Fruit fly (Drosophila melanogaster) whole organism, pupa: ENCODE data around the gene Jon99Ciii.

Source experiments
- CG10348 ChIP-seq: fragments of 200-800 bp; sonication (Bioruptor generic); IDR thresholded peaks from 2 replicates; pipeline ENCODE4 v1.3.6; 2022; ENCODE audit warnings: missing biosample characterization, missing genetic modification characterization
- CG13204 ChIP-seq: fragments of 200-800 bp; sonication (Bioruptor generic); optimal IDR thresholded peaks from 2 replicates; lab custom pipeline; 2018; ENCODE audit warnings: missing biosample characterization, mild to moderate bottlenecking, missing genetic modification characterization, moderate library complexity
- CG15710 ChIP-seq: fragments of 200-800 bp; sonication (Bioruptor generic); optimal IDR thresholded peaks from 2 replicates; lab custom pipeline; 2018; ENCODE audit warnings: missing biosample characterization, mild to moderate bottlenecking, missing genetic modification characterization, moderate library complexity
- CG17806 ChIP-seq: fragments of 200-800 bp; sonication (Bioruptor generic); optimal IDR thresholded peaks from 2 replicates; lab custom pipeline; 2018; ENCODE audit warnings: missing biosample characterization, mild to moderate bottlenecking, missing genetic modification characterization, moderate library complexity
- CG34367 ChIP-seq: fragments of 200-800 bp; sonication (Bioruptor generic); optimal IDR thresholded peaks from 2 replicates; lab custom pipeline; 2018; ENCODE audit warnings: missing biosample characterization, mild to moderate bottlenecking, missing genetic modification characterization
- CG4496 ChIP-seq: fragments of 200-800 bp; sonication (Bioruptor generic); IDR thresholded peaks from 3 replicates; pipeline ENCODE4 v1.3.6; 2022; ENCODE audit warnings: missing biosample characterization, missing genetic modification characterization
- CG8301 ChIP-seq: fragments of 200-800 bp; sonication (Bioruptor generic); optimal IDR thresholded peaks from 2 replicates; lab custom pipeline; 2018; ENCODE audit warnings: missing biosample characterization, mild to moderate bottlenecking, missing genetic modification characterization
- CG9948 ChIP-seq: fragments of 200-800 bp; sonication (Bioruptor generic); optimal IDR thresholded peaks from 2 replicates; lab custom pipeline; 2018; ENCODE audit warnings: missing biosample characterization, mild to moderate bottlenecking, missing genetic modification characterization, moderate library complexity
- Ets98B ChIP-seq: fragments of 200-800 bp; sonication (Bioruptor generic); IDR thresholded peaks from 2 replicates; pipeline ENCODE4 v1.3.6; 2022; ENCODE audit warnings: missing biosample characterization, missing genetic modification characterization
- Pif1A ChIP-seq: fragments of 200-800 bp; sonication (Bioruptor generic); optimal IDR thresholded peaks from 3 replicates; lab custom pipeline; 2016; ENCODE audit warnings: missing biosample characterization, missing genetic modification characterization
- Pif1B ChIP-seq: fragments of 200-800 bp; sonication (Bioruptor generic); optimal IDR thresholded peaks from 3 replicates; lab custom pipeline; 2016; ENCODE audit warnings: missing biosample characterization, missing genetic modification characterization
- fd96Ca ChIP-seq: fragments of 200-800 bp; sonication (Bioruptor generic); IDR thresholded peaks from 3 replicates; pipeline ENCODE4 v1.3.6; 2022; ENCODE audit warnings: missing biosample characterization, missing genetic modification characterization
- gl ChIP-seq: fragments of 200-800 bp; sonication (Bioruptor generic); optimal IDR thresholded peaks from 2 replicates; lab custom pipeline; 2018; ENCODE audit warnings: missing biosample characterization, mild to moderate bottlenecking, missing genetic modification characterization

- TF ChIP-seq Pif1A (GFP tag; lab: Kevin White, UChicago): no peak
- no peak for TF ChIP-seq CG13204 (GFP tag; lab: Kevin White, UChicago)
- no peak for TF ChIP-seq CG15710
- no peak for TF ChIP-seq CG17806
- no peak for TF ChIP-seq CG8301 (tag; lab: Kevin White, UChicago)
- no peak for TF ChIP-seq CG4496 (GFP tag; lab: Robert Waterston, UW)
- no peak for TF ChIP-seq CG10348 (GFP tag; lab: Robert Waterston, UW)
- no peak for TF ChIP-seq Pif1B (GFP tag; lab: Kevin White, UChicago)
- TF ChIP-seq gl (tag; lab: Kevin White, UChicago): no peak
- no peak for TF ChIP-seq CG34367 (tag; lab: Kevin White, UChicago)
- TF ChIP-seq fd96Ca (GFP tag; lab: Robert Waterston, UW): no peak
- TF ChIP-seq CG9948: no peak
- no peak for TF ChIP-seq Ets98B
Observed at dm6 chr3R:29933007-29933464, 11.0 kb downstream of the Jon99Ciii start, which contains the start of the genes Cog7, CG42557 and CG42558.
